Worm (Caenorhabditis elegans): ENCODE measurements around the gene W02F12.8.

The W02F12.8 gene

ce11 chrV:6657532-6658259, 36.9 kb downstream of the W02F12.8 start:
- no peak for TF ChIP-seq rpc-1 (optimal IDR thresholded peaks at IDR 0.05)
- no peak for TF ChIP-seq rpc-1 (tag; optimal IDR thresholded peaks at IDR 0.05)
- peak; percentile 12 for TF ChIP-seq nhr-80 (tag; optimal IDR thresholded peaks at IDR 0.05)
- TF ChIP-seq snpc-1.1 (tag; optimal IDR thresholded peaks at IDR 0.05; ENCODE audit: insufficient read depth): peak; percentile 87
- TF ChIP-seq akir-1 (GFP tag; optimal IDR thresholded peaks at IDR 0.05): no peak
- peak; percentile 87 for TF ChIP-seq snpc-4 (GFP tag; optimal IDR thresholded peaks at IDR 0.05)
- peak in 3 of 4 experiments; percentile 85 to 97 (median 94) for TF ChIP-seq snpc-4 (tag; optimal IDR thresholded peaks at IDR 0.05)
- no peak for TF ChIP-seq cebp-2 (GFP tag; IDR thresholded peaks at IDR 0.05)
- no peak for TF ChIP-seq ztf-28 (GFP tag; IDR thresholded peaks at IDR 0.05)
- TF ChIP-seq efl-1 (GFP tag; optimal IDR thresholded peaks at IDR 0.05): no peak
- TF ChIP-seq egl-44 (GFP tag; IDR thresholded peaks at IDR 0.05): no peak
- TF ChIP-seq B0019.2 (GFP tag; conservative IDR thresholded peaks at IDR 0.05): no peak
- peak; percentile 56 for TF ChIP-seq snpc-3.4 (tag; optimal IDR thresholded peaks at IDR 0.05)
- no peak for TF ChIP-seq F57C9.4 (tag; optimal IDR thresholded peaks at IDR 0.05)
- TF ChIP-seq F52B5.7 (tag; optimal IDR thresholded peaks at IDR 0.05): no peak
- no peak for TF ChIP-seq C06A6.2 (GFP tag; conservative IDR thresholded peaks at IDR 0.05)
- TF ChIP-seq F57A8.1 (GFP tag; optimal IDR thresholded peaks at IDR 0.05): no peak
- no peak for TF ChIP-seq attf-3 (GFP tag; conservative IDR thresholded peaks at IDR 0.05)
- TF ChIP-seq aptf-2 (GFP tag; conservative IDR thresholded peaks at IDR 0.05): no peak
- no peak for TF ChIP-seq F22D6.2 (tag; optimal IDR thresholded peaks at IDR 0.05)
- TF ChIP-seq hmg-1.2 (GFP tag; IDR thresholded peaks at IDR 0.05): peak; percentile 49
- TF ChIP-seq ztf-25 (GFP tag; IDR thresholded peaks at IDR 0.05): no peak
- no peak for TF ChIP-seq ceh-91 (GFP tag; IDR thresholded peaks at IDR 0.05)
- TF ChIP-seq pbrm-1 (GFP tag; IDR thresholded peaks at IDR 0.05): 0 out of 2 replicates have a peak, but pooled peaks have one; percentile 7
- TF ChIP-seq cebp-1 (GFP tag; IDR thresholded peaks at IDR 0.05): peak; percentile 78
- TF ChIP-seq cebp-1 (tag; optimal IDR thresholded peaks at IDR 0.05): peak; percentile 81
- TF ChIP-seq ZK185.1 (tag; optimal IDR thresholded peaks at IDR 0.05; ENCODE audit: poor library complexity, severe bottlenecking): no peak
- no peak for TF ChIP-seq Y95B8A.8 (GFP tag; IDR thresholded peaks at IDR 0.05)
- peak; percentile 42 for TF ChIP-seq attf-5 (GFP tag; optimal IDR thresholded peaks at IDR 0.05)
- no peak for TF ChIP-seq nhr-90 (tag; optimal IDR thresholded peaks at IDR 0.05)
- no peak for TF ChIP-seq C17E4.6 (GFP tag; IDR thresholded peaks at IDR 0.05)
- peak; percentile 22 for TF ChIP-seq xnd-1 (tag; optimal IDR thresholded peaks at IDR 0.05)

ce11 chrV:6656451-6657115, 38.0 kb downstream of the W02F12.8 start, which contains the start of gene snb-1:
TSS of gene snb-1 (minus strand) at chrV:6656501.
- TF ChIP-seq ztf-26 (tag; optimal IDR thresholded peaks at IDR 0.05) (peak; percentile 16), egl-18 (GFP tag; IDR thresholded peaks at IDR 0.05) (no peak), pha-4 (tag; optimal IDR thresholded peaks at IDR 0.05) (no peak), K12H6.12 (tag; optimal IDR thresholded peaks at IDR 0.05) (no peak), Y53G8AR.9 (GFP tag; conservative IDR thresholded peaks at IDR 0.05) (no peak), ZK185.1 (tag; optimal IDR thresholded peaks at IDR 0.05; ENCODE audit: poor library complexity, severe bottlenecking) (peak; percentile 62), madf-10 (tag; optimal IDR thresholded peaks at IDR 0.05) (no peak), dox-1 (GFP tag; IDR thresholded peaks at IDR 0.05) (peak; percentile 27; the same call in 1 of the 2 replicates), mcd-1 (GFP tag; IDR thresholded peaks at IDR 0.05) (no peak), let-607 (tag; optimal IDR thresholded peaks at IDR 0.05) (no peak), snpc-4 (GFP tag; optimal IDR thresholded peaks at IDR 0.05) (no peak), snpc-4 (tag; optimal IDR thresholded peaks at IDR 0.05) (peak in 3 of 4 experiments; percentile 29 to 78 (median 38)), ekl-4 (GFP tag; IDR thresholded peaks at IDR 0.05) (no peak), nfyb-1 (GFP tag; IDR thresholded peaks at IDR 0.05) (peak; percentile 43; the same call in 1 of the 2 replicates), cebp-1 (GFP tag; IDR thresholded peaks at IDR 0.05) (peak; percentile 99), cebp-1 (tag; optimal IDR thresholded peaks at IDR 0.05) (peak; percentile 100), repo-1 (tag; optimal IDR thresholded peaks at IDR 0.05) (no peak), B0035.1 (tag; optimal IDR thresholded peaks at IDR 0.05) (no peak), ztf-25 (GFP tag; IDR thresholded peaks at IDR 0.05) (no peak), zim-3 (tag; optimal IDR thresholded peaks at IDR 0.05) (no peak), mxl-1 (tag; optimal IDR thresholded peaks at IDR 0.05) (no peak)

Data from whole organism, young adult.